Worm (Caenorhabditis elegans) whole organism, late embryonic: ENCODE measurements around the gene sox-4.

Experiments
- K09A11.1 ChIP-seq: sonication (generic microtip); optimal IDR thresholded peaks from 2 replicates; lab custom pipeline; 2017; ENCODE audit warnings: antibody characterized with exemption, mild to moderate bottlenecking, missing genetic modification characterization, missing compliant biosample characterization; ENCODE audit not compliant: insufficient read depth
- T23F11.4 ChIP-seq: fragments of 200-800 bp; sonication (Bioruptor generic); optimal IDR thresholded peaks from 2 replicates; lab custom pipeline; 2018; ENCODE audit warnings: mild to moderate bottlenecking, missing genetic modification characterization, missing compliant biosample characterization
- Y22D7AL.16 ChIP-seq: sonication (generic microtip); optimal IDR thresholded peaks from 2 replicates; lab custom pipeline; 2016; ENCODE audit warnings: missing genetic modification characterization, missing compliant biosample characterization
- ahr-1 ChIP-seq: sonication (generic microtip); optimal IDR thresholded peaks from 2 replicates; lab custom pipeline; 2016; ENCODE audit warnings: missing genetic modification characterization, missing compliant biosample characterization
- ceh-18 ChIP-seq: sonication (generic microtip); optimal IDR thresholded peaks from 2 replicates; lab custom pipeline; 2016; ENCODE audit warnings: missing genetic modification characterization, missing compliant biosample characterization
- ceh-19 ChIP-seq: fragments of 200-800 bp; sonication (Bioruptor generic); optimal IDR thresholded peaks from 2 replicates; lab custom pipeline; 2018; ENCODE audit warnings: mild to moderate bottlenecking, missing genetic modification characterization, missing compliant biosample characterization
- ceh-24 ChIP-seq: sonication (generic microtip); optimal IDR thresholded peaks from 2 replicates; lab custom pipeline; 2016; ENCODE audit warnings: mild to moderate bottlenecking, missing genetic modification characterization, missing compliant biosample characterization
- ceh-30 ChIP-seq: fragments of 150-350 bp; optimal IDR thresholded peaks from 2 replicates; lab custom pipeline; 2014; ENCODE audit warnings: missing biosample characterization, missing genetic modification characterization
- ceh-31 ChIP-seq: sonication (generic microtip); optimal IDR thresholded peaks from 2 replicates; lab custom pipeline; 2016; ENCODE audit warnings: missing genetic modification characterization, missing compliant biosample characterization
- ceh-34 ChIP-seq: sonication (generic microtip); optimal IDR thresholded peaks from 2 replicates; lab custom pipeline; 2016; ENCODE audit warnings: mild to moderate bottlenecking, missing genetic modification characterization, missing compliant biosample characterization
- ceh-48 ChIP-seq: sonication (generic microtip); optimal IDR thresholded peaks from 2 replicates; lab custom pipeline; 2016; ENCODE audit warnings: missing genetic modification characterization, inconsistent platforms, missing compliant biosample characterization
- ceh-9 ChIP-seq: sonication (generic microtip); optimal IDR thresholded peaks from 2 replicates; lab custom pipeline; 2016; ENCODE audit warnings: mild to moderate bottlenecking, missing genetic modification characterization, inconsistent platforms, missing compliant biosample characterization
- dmd-4 ChIP-seq: sonication (generic microtip); optimal IDR thresholded peaks from 2 replicates; lab custom pipeline; 2016; ENCODE audit warnings: borderline replicate concordance, missing genetic modification characterization, missing compliant biosample characterization
- dve-1 ChIP-seq: sonication (generic microtip); optimal IDR thresholded peaks from 2 replicates; lab custom pipeline; 2017; ENCODE audit warnings: antibody characterized with exemption, mild to moderate bottlenecking, missing genetic modification characterization, missing compliant biosample characterization
- elt-2 ChIP-seq: sonication (generic microtip); optimal IDR thresholded peaks from 2 replicates; lab custom pipeline; 2016; ENCODE audit warnings: missing genetic modification reagents, missing genetic modification characterization, missing compliant biosample characterization
- elt-4 ChIP-seq: sonication (generic microtip); optimal IDR thresholded peaks from 2 replicates; lab custom pipeline; 2016; ENCODE audit warnings: missing genetic modification characterization, missing compliant biosample characterization
- fkh-6 ChIP-seq: sonication (generic microtip); optimal IDR thresholded peaks from 2 replicates; lab custom pipeline; 2016; ENCODE audit warnings: missing genetic modification characterization, missing compliant biosample characterization
- hlh-13 ChIP-seq: fragments of 200-800 bp; sonication (Bioruptor generic); optimal IDR thresholded peaks from 2 replicates; lab custom pipeline; 2018; ENCODE audit warnings: mild to moderate bottlenecking, missing genetic modification characterization, missing compliant biosample characterization
- hlh-15 ChIP-seq: sonication (generic microtip); optimal IDR thresholded peaks from 2 replicates; lab custom pipeline; 2016; ENCODE audit warnings: missing genetic modification characterization, missing compliant biosample characterization
- hlh-6 ChIP-seq: sonication (generic microtip); optimal IDR thresholded peaks from 2 replicates; lab custom pipeline; 2016; ENCODE audit warnings: missing genotype, missing genetic modification characterization, missing compliant biosample characterization
- mec-3 ChIP-seq: sonication (generic microtip); optimal IDR thresholded peaks from 2 replicates; lab custom pipeline; 2016; ENCODE audit warnings: borderline replicate concordance, missing genetic modification characterization, missing compliant biosample characterization
- nhr-11 ChIP-seq: fragments of 150-350 bp; optimal IDR thresholded peaks from 2 replicates; lab custom pipeline; 2014; ENCODE audit warnings: missing biosample characterization, missing genetic modification characterization
- odd-2 ChIP-seq: sonication (generic microtip); optimal IDR thresholded peaks from 2 replicates; lab custom pipeline; 2017; ENCODE audit warnings: antibody characterized with exemption, mild to moderate bottlenecking, missing genetic modification characterization, missing compliant biosample characterization
- pag-3 ChIP-seq: sonication (generic microtip); optimal IDR thresholded peaks from 2 replicates; lab custom pipeline; 2016; ENCODE audit warnings: missing compliant biosample characterization, missing genetic modification characterization, borderline replicate concordance
- pha-2 ChIP-seq: sonication (generic microtip); optimal IDR thresholded peaks from 2 replicates; lab custom pipeline; 2017; ENCODE audit warnings: mild to moderate bottlenecking, missing genetic modification characterization, missing compliant biosample characterization
- pqm-1 ChIP-seq: sonication (generic microtip); optimal IDR thresholded peaks from 2 replicates; lab custom pipeline; 2016; ENCODE audit warnings: missing genetic modification characterization, missing compliant biosample characterization
- pros-1 ChIP-seq: fragments of 150-350 bp; optimal IDR thresholded peaks from 2 replicates; lab custom pipeline; 2014; ENCODE audit warnings: missing biosample characterization, missing genetic modification reagents, missing genetic modification characterization
- ref-2 ChIP-seq: sonication (generic microtip); optimal IDR thresholded peaks from 2 replicates; lab custom pipeline; 2016; ENCODE audit warnings: missing genetic modification characterization, missing compliant biosample characterization
- sdc-2 ChIP-seq: sonication (generic microtip); optimal IDR thresholded peaks from 2 replicates; lab custom pipeline; 2016; ENCODE audit warnings: missing genotype, missing genetic modification characterization, missing compliant biosample characterization
- sox-4 ChIP-seq: sonication (generic microtip); optimal IDR thresholded peaks from 2 replicates; lab custom pipeline; 2017; ENCODE audit warnings: mild to moderate bottlenecking, missing genetic modification characterization, inconsistent platforms, missing compliant biosample characterization
- syd-9 ChIP-seq: sonication (generic microtip); optimal IDR thresholded peaks from 2 replicates; lab custom pipeline; 2016; ENCODE audit warnings: mild to moderate bottlenecking, missing genetic modification characterization, moderate library complexity, missing compliant biosample characterization
- tbx-2 ChIP-seq: sonication (generic microtip); optimal IDR thresholded peaks from 2 replicates; lab custom pipeline; 2016; ENCODE audit warnings: missing genetic modification characterization, missing compliant biosample characterization
- unc-42 ChIP-seq: sonication (generic microtip); optimal IDR thresholded peaks from 2 replicates; lab custom pipeline; 2016; ENCODE audit warnings: missing genotype, missing genetic modification characterization, missing compliant biosample characterization
- unc-55 ChIP-seq: sonication (generic microtip); optimal IDR thresholded peaks from 2 replicates; lab custom pipeline; 2017; ENCODE audit warnings: missing biosample characterization, missing genetic modification reagents, missing genetic modification characterization

sox-4 gene

DNA sequence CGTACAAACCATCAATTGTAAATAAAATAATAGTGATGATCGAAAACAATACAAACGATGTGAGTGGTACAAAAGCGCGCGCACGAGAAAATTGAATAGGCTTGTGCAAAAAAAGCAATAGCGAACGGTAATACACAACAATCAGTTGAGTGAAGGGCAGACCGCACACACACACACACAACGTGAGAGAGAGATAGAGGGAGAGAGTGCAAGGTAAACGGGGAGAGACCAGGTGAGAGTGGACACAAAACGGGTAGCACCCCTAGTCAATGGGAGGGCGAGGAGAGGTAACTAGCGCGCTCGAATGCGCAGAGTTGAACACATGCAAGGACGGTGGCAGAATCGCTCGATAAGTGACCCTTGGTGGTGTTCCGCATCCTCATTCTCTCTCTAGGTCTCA, 36.6 kb downstream of the sox-4 start (continued):
- TF ChIP-seq mec-3 (tag; lab: Kevin White, UChicago) (no peak), unc-55 (GFP tag; lab: Kevin White, UChicago) (peak; percentile 65), syd-9 (peak; percentile 69), ahr-1 (tag; lab: Kevin White, UChicago) (no peak), hlh-6 (tag; lab: Kevin White, UChicago) (peak; percentile 31), ceh-34 (tag; lab: Kevin White, UChicago) (peak; percentile 48), pha-2 (tag; lab: Kevin White, UChicago) (peak; percentile 48), ceh-30 (tag; lab: Kevin White, UChicago) (no peak), pros-1 (peak; percentile 6), pqm-1 (no peak)

DNA sequence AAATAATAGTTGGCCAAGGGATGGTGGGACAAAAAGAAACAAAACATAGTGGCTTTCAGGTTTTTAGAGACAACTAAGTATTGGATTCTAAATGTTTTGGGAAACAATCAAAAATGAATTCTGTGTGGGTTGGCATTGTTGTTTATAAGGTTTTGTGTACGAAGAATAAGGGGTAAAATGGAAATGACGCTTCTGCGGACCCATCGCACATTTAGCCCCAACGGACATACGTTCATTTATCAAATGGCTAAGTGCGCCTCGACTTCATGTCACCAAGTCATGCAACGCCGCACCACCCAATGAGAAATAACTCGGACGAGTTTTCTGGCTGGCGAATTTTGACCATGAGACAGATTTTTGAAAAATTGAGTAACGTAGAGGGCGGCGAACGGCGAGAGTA, 38.5 kb downstream of the sox-4 start:
- TF ChIP-seq syd-9 (no peak), ceh-19 (no peak), pag-3 (tag; lab: Kevin White, UChicago) (no peak), hlh-15 (tag; lab: Kevin White, UChicago) (no peak)

DNA sequence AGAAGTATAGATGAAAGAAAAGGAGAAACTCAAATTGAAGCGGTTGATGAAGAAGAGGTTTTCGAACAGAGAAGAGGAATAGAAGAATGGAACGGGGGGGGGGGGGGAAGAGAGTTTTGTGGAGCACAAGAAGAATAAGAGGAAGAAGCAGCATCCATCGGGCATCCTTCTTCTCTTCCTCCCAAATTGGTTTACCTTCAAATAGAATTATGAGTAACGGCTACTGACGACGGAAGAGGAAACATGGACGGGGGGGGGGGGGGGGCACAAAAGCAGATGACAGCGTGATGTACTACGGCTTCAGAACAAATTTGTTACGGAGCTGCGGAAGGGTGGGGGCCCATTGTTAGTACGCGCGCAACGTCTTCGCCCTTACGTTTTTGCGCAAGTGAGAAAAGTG, 39.5 kb downstream of the sox-4 start:
- no peak for TF ChIP-seq hlh-13
- TF ChIP-seq unc-42 (tag; lab: Kevin White, UChicago): peak; percentile 92
- no peak for TF ChIP-seq T23F11.4 (GFP tag; lab: Kevin White, UChicago)
- TF ChIP-seq sox-4 (tag; lab: Kevin White, UChicago): no peak
- TF ChIP-seq ceh-19: peak; percentile 47

DNA sequence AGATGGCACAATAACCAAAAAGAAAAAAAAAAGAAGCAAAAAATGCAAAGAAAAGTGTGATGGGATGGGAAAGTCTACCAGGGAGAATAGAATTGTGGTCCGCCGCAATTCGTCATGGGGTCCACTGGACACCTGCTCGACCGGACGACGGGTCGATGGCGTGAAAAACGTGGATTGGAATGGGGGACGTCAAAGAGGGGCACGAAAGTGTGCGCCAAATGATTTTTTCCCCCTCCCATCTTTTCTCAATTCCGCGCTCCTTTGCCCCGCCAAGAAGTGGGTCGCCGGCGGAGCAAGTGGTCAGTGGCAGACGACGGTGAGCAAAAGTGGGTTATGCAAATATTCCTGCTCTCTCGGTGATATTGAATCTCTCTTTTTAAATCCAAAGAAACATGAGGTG, 40.8 kb downstream of the sox-4 start:
- TF ChIP-seq dve-1 (no peak), ceh-9 (peak; percentile 19), ceh-24 (tag; lab: Kevin White, UChicago) (no peak)

DNA sequence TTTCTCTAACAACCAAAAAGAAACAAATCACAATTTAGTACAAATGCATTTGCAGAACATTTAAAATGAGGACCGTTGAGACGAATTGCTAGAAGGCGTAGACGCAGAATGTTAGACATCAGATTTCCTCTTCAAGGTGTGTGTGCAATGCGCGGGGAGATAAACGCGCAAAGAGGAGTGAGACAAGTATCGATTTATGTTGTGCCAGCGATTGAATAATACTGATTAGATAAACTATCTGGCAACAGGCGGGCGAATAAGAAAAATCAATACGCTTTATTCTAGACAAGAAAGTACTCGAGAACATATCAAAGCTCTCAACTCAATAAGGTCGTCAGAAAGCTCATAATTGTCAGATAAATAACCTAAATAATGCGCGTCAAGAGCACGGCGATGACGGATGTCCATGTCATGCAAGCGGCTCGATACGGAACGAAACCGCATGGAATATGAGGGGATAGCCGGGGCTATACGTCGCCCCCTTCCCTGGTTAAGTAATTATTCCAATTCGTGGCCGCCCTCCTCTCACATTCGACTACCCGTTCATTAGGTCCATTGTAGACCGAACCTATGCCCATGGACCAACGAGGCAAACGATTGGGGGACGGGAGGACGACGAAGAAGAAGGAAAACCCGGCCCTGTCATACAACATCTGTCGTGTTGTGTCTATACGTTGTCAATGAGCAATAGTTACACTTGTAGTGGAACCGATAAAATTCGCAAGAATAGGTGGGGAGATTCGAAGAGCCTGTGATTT, 41.6 kb downstream of the sox-4 start:
- TF ChIP-seq elt-2 (peak; percentile 61), ceh-18 (no peak), ref-2 (tag; lab: Kevin White, UChicago) (no peak), ceh-31 (tag; lab: Kevin White, UChicago) (peak; percentile 26), Y22D7AL.16 (tag; lab: Kevin White, UChicago) (no peak), pqm-1 (no peak), ceh-48 (tag; lab: Kevin White, UChicago) (peak; percentile 36), dmd-4 (no peak), tbx-2 (tag; lab: Kevin White, UChicago) (peak; percentile 9), odd-2 (tag; lab: Kevin White, UChicago) (no peak), sdc-2 (tag; lab: Kevin White, UChicago) (peak; percentile 42), syd-9 (no peak), elt-4 (tag; lab: Kevin White, UChicago) (no peak), fkh-6 (tag; lab: Kevin White, UChicago) (no peak), hlh-15 (tag; lab: Kevin White, UChicago) (no peak), nhr-11 (tag; lab: Kevin White, UChicago) (no peak), unc-42 (tag; lab: Kevin White, UChicago) (peak; percentile 56), K09A11.1 (tag; lab: Kevin White, UChicago) (no peak)
